Worm (Caenorhabditis elegans) whole organism, mixed stage, embryonic: ENCODE data around the gene Y37D8A.26.

Experiments
- blmp-1 ChIP-seq: fragments of 150-350 bp; optimal IDR thresholded peaks from 2 replicates; lab custom pipeline; 2014; ENCODE audit warnings: missing biosample characterization, missing genetic modification characterization
- ces-1 ChIP-seq: fragments of 150-350 bp; optimal IDR thresholded peaks from 2 replicates; lab custom pipeline; 2014; ENCODE audit warnings: missing biosample characterization, missing genetic modification reagents, missing genetic modification characterization
- drap-1 ChIP-seq: fragments of 200-800 bp; sonication (Bioruptor generic); optimal IDR thresholded peaks from 3 replicates; lab custom pipeline; 2018; ENCODE audit warnings: mild to moderate bottlenecking, missing genetic modification characterization, missing compliant biosample characterization
- elt-1 ChIP-seq: sonication (generic microtip); optimal IDR thresholded peaks from 2 replicates; lab custom pipeline; 2017; ENCODE audit warnings: missing genetic modification characterization, mild to moderate bottlenecking, missing compliant biosample characterization, antibody characterized with exemption, moderate library complexity, borderline replicate concordance; ENCODE audit not compliant: insufficient read depth
- elt-3 ChIP-seq: fragments of 150-350 bp; optimal IDR thresholded peaks from 2 replicates; lab custom pipeline; 2014; ENCODE audit warnings: missing biosample characterization, missing genetic modification characterization
- flh-1 ChIP-seq: fragments of 200-800 bp; sonication (Bioruptor generic); optimal IDR thresholded peaks from 2 replicates; lab custom pipeline; 2018; ENCODE audit warnings: mild to moderate bottlenecking, missing genetic modification characterization, moderate library complexity, missing compliant biosample characterization
- hlh-1 ChIP-seq: fragments of 150-350 bp; optimal IDR thresholded peaks from 2 replicates; lab custom pipeline; 2014; ENCODE audit warnings: missing biosample characterization, missing genetic modification reagents, missing genetic modification characterization
- lsy-2 ChIP-seq: fragments of 150-350 bp; optimal IDR thresholded peaks from 2 replicates; lab custom pipeline; 2014; ENCODE audit warnings: missing biosample characterization, missing genetic modification characterization
- nhr-237 ChIP-seq: fragments of 150-350 bp; optimal IDR thresholded peaks from 2 replicates; lab custom pipeline; 2014; ENCODE audit warnings: missing biosample characterization, missing genetic modification characterization
- pha-4 ChIP-seq: fragments of 150-350 bp; optimal IDR thresholded peaks from 2 replicates; lab custom pipeline; 2018; ENCODE audit warnings: missing biosample characterization, missing genetic modification reagents, missing genetic modification characterization
- snpc-4 ChIP-seq: fragments of 150-350 bp; optimal IDR thresholded peaks from 2 replicates; lab custom pipeline; 2014; ENCODE audit warnings: missing biosample characterization, missing genetic modification characterization
- sptf-1 ChIP-seq: sonication (generic microtip); optimal IDR thresholded peaks from 2 replicates; lab custom pipeline; 2017; ENCODE audit warnings: mild to moderate bottlenecking, missing genetic modification characterization, moderate library complexity, missing compliant biosample characterization
- unc-39 ChIP-seq: fragments of 150-350 bp; optimal IDR thresholded peaks from 2 replicates; lab custom pipeline; 2014; ENCODE audit warnings: missing biosample characterization, missing genetic modification characterization
- unc-62 ChIP-seq: fragments of 150-350 bp; optimal IDR thresholded peaks from 2 replicates; lab custom pipeline; 2014; ENCODE audit warnings: missing biosample characterization, missing genetic modification reagents, missing genetic modification characterization

ce11 chrIII:12856628-12857027, at the start of gene Y37D8A.26:
- TF ChIP-seq flh-1 (GFP tag; lab: Kevin White, UChicago): no peak
- no peak for TF ChIP-seq elt-3
- TF ChIP-seq pha-4 (tag; lab: Kevin White, UChicago): no peak
- no peak for TF ChIP-seq lsy-2 (tag; lab: Kevin White, UChicago)
- no peak for TF ChIP-seq unc-62 (GFP tag; lab: Kevin White, UChicago)
- TF ChIP-seq hlh-1 (tag; lab: Kevin White, UChicago): no peak
- TF ChIP-seq blmp-1 (tag; lab: Kevin White, UChicago): no peak
- TF ChIP-seq nhr-237 (tag; lab: Kevin White, UChicago): no peak
- TF ChIP-seq snpc-4: no peak
- no peak for TF ChIP-seq unc-39 (tag; lab: Kevin White, UChicago)
- no peak for TF ChIP-seq sptf-1 (tag; lab: Kevin White, UChicago)
- TF ChIP-seq drap-1 (GFP tag; lab: Kevin White, UChicago): no peak
- no peak for TF ChIP-seq elt-1 (tag; lab: Kevin White, UChicago)
- TF ChIP-seq ces-1: no peak
